Fruit fly (Drosophila melanogaster): ENCODE results near the gene mdy.

dm6 chr2L:16861126-16861525 lies 44.7 kb downstream of the mdy start, which contains the start of gene CG6012:
- no peak for TF ChIP-seq Sin3A (optimal IDR thresholded peaks at IDR 0.05)
- TF ChIP-seq h (optimal IDR thresholded peaks at IDR 0.05) = no peak
- no peak for TF ChIP-seq Myc (optimal IDR thresholded peaks at IDR 0.05)
- no peak for TF ChIP-seq insv (optimal IDR thresholded peaks at IDR 0.05)
